Fruit fly (Drosophila melanogaster) whole organism, prepupa: ENCODE measurements around the gene CG9667.

ENCODE experiments used
- CG10669 ChIP-seq: fragments of 200-800 bp; sonication (Bioruptor generic); optimal IDR thresholded peaks from 3 replicates; lab custom pipeline; 2018; ENCODE audit warnings: missing biosample characterization, mild to moderate bottlenecking, missing genetic modification characterization, moderate library complexity
- CG11294 ChIP-seq: fragments of 200-800 bp; sonication (Bioruptor generic); IDR thresholded peaks from 2 replicates; pipeline ENCODE4 v1.3.6; 2022; ENCODE audit warnings: missing biosample characterization, missing genetic modification characterization
- CG3919 ChIP-seq: fragments of 200-800 bp; sonication (Bioruptor generic); optimal IDR thresholded peaks from 3 replicates; lab custom pipeline; 2016; ENCODE audit warnings: missing biosample characterization, missing genetic modification characterization
- Met ChIP-seq: fragments of 200-800 bp; sonication (Bioruptor generic); optimal IDR thresholded peaks from 3 replicates; lab custom pipeline; 2016; ENCODE audit warnings: missing biosample characterization, missing genetic modification characterization
- Smox ChIP-seq: fragments of 200-800 bp; sonication (Bioruptor generic); optimal IDR thresholded peaks from 3 replicates; lab custom pipeline; 2016; ENCODE audit warnings: missing biosample characterization, missing genetic modification characterization
- Sox15 ChIP-seq: fragments of 200-800 bp; sonication (Bioruptor generic); optimal IDR thresholded peaks from 3 replicates; lab custom pipeline; 2016; ENCODE audit warnings: missing biosample characterization, missing genetic modification characterization
- dsx ChIP-seq: fragments of 200-800 bp; optimal IDR thresholded peaks from 3 replicates; lab custom pipeline; 2019; ENCODE audit warnings: missing biosample characterization, mild to moderate bottlenecking, missing genetic modification characterization, moderate library complexity; ENCODE audit not compliant: poor library complexity, severe bottlenecking
- svp ChIP-seq: fragments of 200-800 bp; sonication (Bioruptor generic); peaks from one replicate; lab custom pipeline; 2016; ENCODE audit warnings: missing biosample characterization, missing genetic modification characterization
- vri ChIP-seq: fragments of 200-800 bp; sonication (Bioruptor generic); optimal IDR thresholded peaks from 3 replicates; lab custom pipeline; 2016; ENCODE audit warnings: missing biosample characterization, mild to moderate bottlenecking, missing genetic modification characterization

- TF ChIP-seq vri (peak; percentile 51), svp (peak; percentile 93), CG10669 (peak; percentile 96), Sox15 (GFP tag; lab: Kevin White, UChicago) (peak; percentile 91), dsx (peak; percentile 93), Met (GFP tag; lab: Kevin White, UChicago) (peak; percentile 92), Smox (GFP tag; lab: Kevin White, UChicago) (peak; percentile 87), CG11294 (GFP tag; lab: Robert Waterston, UW) (peak; percentile 72), CG3919 (GFP tag; lab: Kevin White, UChicago) (peak; percentile 92)
Observed at dm6 chr3R:8112880-8113832, 13.0 kb downstream of the CG9667 start.
